Fruit fly (Drosophila melanogaster): ENCODE measurements around the gene fu.

fu gene

dm6 chrX:18652879-18653278 is 4.7 kb upstream of the fu start, which contains the start of gene Ing3 (continued):
- TF ChIP-seq E2f2 (GFP tag; IDR thresholded peaks at IDR 0.05), result peak; percentile 86
- peak; percentile 82 for TF ChIP-seq Dp (GFP tag; optimal IDR thresholded peaks at IDR 0.05)
- TF ChIP-seq phol (tag; optimal IDR thresholded peaks at IDR 0.05), result peak; percentile 19
- peak; percentile 78 for TF ChIP-seq CG2116 (GFP tag; optimal IDR thresholded peaks at IDR 0.05)
- peak; percentile 1 for TF ChIP-seq CoRest (tag; optimal IDR thresholded peaks at IDR 0.05)
- peak; percentile 49 for TF ChIP-seq CG15514 (GFP tag; optimal IDR thresholded peaks at IDR 0.05)
- peak; percentile 25 for TF ChIP-seq ewg (GFP tag; optimal IDR thresholded peaks at IDR 0.05)
- TF ChIP-seq h (optimal IDR thresholded peaks at IDR 0.05), result no peak
- TF ChIP-seq Med (GFP tag), result peak; percentile 49
- TF ChIP-seq gcm (GFP tag; optimal IDR thresholded peaks at IDR 0.05), result no peak
- TF ChIP-seq Lhr (GFP tag; optimal IDR thresholded peaks at IDR 0.05), result peak; percentile 27
- TF ChIP-seq knrl (GFP tag; IDR thresholded peaks at IDR 0.05; ENCODE audit: partially characterized antibody), result peak; percentile 60
- TF ChIP-seq bbx (GFP tag; IDR thresholded peaks at IDR 0.05; ENCODE audit: partially characterized antibody), result peak; percentile 77
- TF ChIP-seq Opbp (GFP tag; IDR thresholded peaks at IDR 0.05; ENCODE audit: partially characterized antibody), result peak; percentile 80
- TF ChIP-seq pzg (GFP tag; optimal IDR thresholded peaks at IDR 0.05), result peak; percentile 87
- TF ChIP-seq CG42726 (GFP tag; IDR thresholded peaks at IDR 0.05; ENCODE audit: partially characterized antibody), result peak; percentile 50; the same call in 1 of the 2 replicates
- TF ChIP-seq hbn (GFP tag; IDR thresholded peaks at IDR 0.05; ENCODE audit: partially characterized antibody), result peak; percentile 51; the same call in 1 of the 2 replicates
- TF ChIP-seq BEAF-32 (GFP tag; optimal IDR thresholded peaks at IDR 0.05), result peak; percentile 86
- peak; percentile 40; the same call in 1 of the 3 replicates for TF ChIP-seq Doc3 (GFP tag; IDR thresholded peaks at IDR 0.05; ENCODE audit: partially characterized antibody)
- peak; percentile 74 for TF ChIP-seq Bgb (GFP tag; IDR thresholded peaks at IDR 0.05; ENCODE audit: partially characterized antibody)
- TF ChIP-seq ato (GFP tag; IDR thresholded peaks at IDR 0.05; ENCODE audit: partially characterized antibody), result peak; percentile 63
- no peak for TF ChIP-seq ERR (GFP tag; optimal IDR thresholded peaks at IDR 0.05)
- TF ChIP-seq abd-A (tag; optimal IDR thresholded peaks at IDR 0.05), result no peak
- no peak for TF ChIP-seq Stat92E (GFP tag; optimal IDR thresholded peaks at IDR 0.05)
- TF ChIP-seq CG10267 (tag; optimal IDR thresholded peaks at IDR 0.05), result peak; percentile 45
- TF ChIP-seq stwl (tag; optimal IDR thresholded peaks at IDR 0.05), result peak; percentile 30
- peak; percentile 74 for TF ChIP-seq unc-4 (GFP tag; IDR thresholded peaks at IDR 0.05; ENCODE audit: partially characterized antibody)
- no peak for TF ChIP-seq CG11696 (GFP tag; IDR thresholded peaks at IDR 0.05)
- TF ChIP-seq Sry-β (GFP tag; optimal IDR thresholded peaks at IDR 0.05), result no peak
- peak; percentile 28 for TF ChIP-seq nmo (GFP tag; optimal IDR thresholded peaks at IDR 0.05)
- peak; percentile 1 for TF ChIP-seq Hmr (GFP tag; optimal IDR thresholded peaks at IDR 0.05)
- peak; percentile 53; the same call in 2 of the 3 replicates for TF ChIP-seq CG34224 (GFP tag; IDR thresholded peaks at IDR 0.05; ENCODE audit: partially characterized antibody)
- TF ChIP-seq MBD-R2 (GFP tag; IDR thresholded peaks at IDR 0.05), result peak; percentile 67
- peak; percentile 71 for TF ChIP-seq CG9797 (GFP tag; optimal IDR thresholded peaks at IDR 0.05)
- peak; percentile 86 for TF ChIP-seq Dref (GFP tag; IDR thresholded peaks at IDR 0.05)
- peak; percentile 57 for TF ChIP-seq her (GFP tag; optimal IDR thresholded peaks at IDR 0.05)
- TF ChIP-seq CG13123 (GFP tag; optimal IDR thresholded peaks at IDR 0.05), result no peak
- no peak for TF ChIP-seq ci (GFP tag; IDR thresholded peaks at IDR 0.05)
- TF ChIP-seq Dll (GFP tag; IDR thresholded peaks at IDR 0.05; ENCODE audit: partially characterized antibody), result peak; percentile 66; the same call in 3 of the 4 replicates
- TF ChIP-seq amos (GFP tag; IDR thresholded peaks at IDR 0.05; ENCODE audit: partially characterized antibody), result peak; percentile 82
- TF ChIP-seq sna (GFP tag; IDR thresholded peaks at IDR 0.05; ENCODE audit: partially characterized antibody), result peak; percentile 49
- TF ChIP-seq pita (GFP tag; optimal IDR thresholded peaks at IDR 0.05), result peak; percentile 61
- TF ChIP-seq trem (tag; optimal IDR thresholded peaks at IDR 0.05), result peak; percentile 80
- TF ChIP-seq vnd (GFP tag; IDR thresholded peaks at IDR 0.05; ENCODE audit: partially characterized antibody), result peak; percentile 52; the same call in 1 of the 3 replicates
- TF ChIP-seq HLH4C (GFP tag; IDR thresholded peaks at IDR 0.05; ENCODE audit: partially characterized antibody), result 0 out of 3 replicates have a peak, but pooled peaks have one; percentile 44
- TF ChIP-seq HmgZ (tag; optimal IDR thresholded peaks at IDR 0.05), result peak; percentile 30
- TF ChIP-seq inv (GFP tag; IDR thresholded peaks at IDR 0.05; ENCODE audit: partially characterized antibody), result peak; percentile 51; the same call in 1 of the 2 replicates
